Worm (Caenorhabditis elegans) whole organism, late embryonic: Measurements from ENCODE around the gene clec-150.

Experiments used
- ama-1 ChIP-seq: fragments of 150-350 bp; optimal IDR thresholded peaks from 2 replicates; lab custom pipeline; 2014
- ceh-24 ChIP-seq: sonication (generic microtip); optimal IDR thresholded peaks from 2 replicates; lab custom pipeline; 2016; ENCODE audit warnings: mild to moderate bottlenecking, missing genetic modification characterization, missing compliant biosample characterization
- ceh-31 ChIP-seq: sonication (generic microtip); optimal IDR thresholded peaks from 2 replicates; lab custom pipeline; 2016; ENCODE audit warnings: missing genetic modification characterization, missing compliant biosample characterization
- dmd-4 ChIP-seq: sonication (generic microtip); optimal IDR thresholded peaks from 2 replicates; lab custom pipeline; 2016; ENCODE audit warnings: borderline replicate concordance, missing genetic modification characterization, missing compliant biosample characterization
- elt-2 ChIP-seq: sonication (generic microtip); optimal IDR thresholded peaks from 2 replicates; lab custom pipeline; 2016; ENCODE audit warnings: missing genetic modification reagents, missing genetic modification characterization, missing compliant biosample characterization
- ets-4 ChIP-seq: sonication (generic microtip); optimal IDR thresholded peaks from 2 replicates; lab custom pipeline; 2016; ENCODE audit warnings: missing genetic modification characterization, missing compliant biosample characterization
- gmeb-2 ChIP-seq: sonication (generic microtip); optimal IDR thresholded peaks from 2 replicates; lab custom pipeline; 2016; ENCODE audit warnings: missing genetic modification characterization, inconsistent platforms, missing compliant biosample characterization
- hlh-30 ChIP-seq: sonication (generic microtip); optimal IDR thresholded peaks from 2 replicates; lab custom pipeline; 2017; ENCODE audit warnings: antibody characterized with exemption, missing genetic modification characterization, missing compliant biosample characterization; ENCODE audit not compliant: insufficient read depth
- npax-4 ChIP-seq: sonication (generic microtip); optimal IDR thresholded peaks from 2 replicates; lab custom pipeline; 2016; ENCODE audit warnings: missing genetic modification characterization, missing compliant biosample characterization
- pag-3 ChIP-seq: sonication (generic microtip); optimal IDR thresholded peaks from 2 replicates; lab custom pipeline; 2016; ENCODE audit warnings: missing compliant biosample characterization, missing genetic modification characterization, borderline replicate concordance
- pqm-1 ChIP-seq: sonication (generic microtip); optimal IDR thresholded peaks from 2 replicates; lab custom pipeline; 2016; ENCODE audit warnings: missing genetic modification characterization, missing compliant biosample characterization
- tbx-2 ChIP-seq: sonication (generic microtip); optimal IDR thresholded peaks from 2 replicates; lab custom pipeline; 2016; ENCODE audit warnings: missing genetic modification characterization, missing compliant biosample characterization
- unc-3 ChIP-seq, 2 experiments: fragments of 200-800 bp in 1 of 2; sonication (Bioruptor generic) in 1 of 2; sonication (generic microtip) in 1 of 2; conservative IDR thresholded peaks in 1 of 2; optimal IDR thresholded peaks in 1 of 2; 2 replicates each; pipeline versions ENCODE4 v1.3.6 to Lab custom; 2016 to 2022; ENCODE audit warnings: missing compliant biosample characterization in 2 of 2, missing genetic modification characterization in 2 of 2, missing genetic modification reagents in 1 of 2
- ztf-16 ChIP-seq: sonication (generic microtip); optimal IDR thresholded peaks from 2 replicates; lab custom pipeline; 2017; ENCODE audit warnings: missing genetic modification characterization, missing compliant biosample characterization

- TF ChIP-seq tbx-2 (tag; lab: Kevin White, UChicago) (no peak), elt-2 (tag; lab: Kevin White, UChicago) (no peak), ztf-16 (tag; lab: Kevin White, UChicago) (no peak), gmeb-2 (tag; lab: Kevin White, UChicago) (no peak), ama-1 (lab: Kevin White, UChicago) (no peak), pqm-1 (tag; lab: Kevin White, UChicago) (no peak), hlh-30 (tag; lab: Kevin White, UChicago) (no peak), ets-4 (tag; lab: Kevin White, UChicago) (no peak), npax-4 (tag; lab: Kevin White, UChicago) (no peak), pag-3 (tag; lab: Kevin White, UChicago) (no peak), dmd-4 (tag; lab: Kevin White, UChicago) (no peak), ceh-31 (tag; lab: Kevin White, UChicago) (no peak), ceh-24 (tag; lab: Kevin White, UChicago) (no peak), unc-3 (GFP tag; conservative IDR thresholded peaks at IDR 0.05; lab: Robert Waterston, UW) (no peak), unc-3 (tag; optimal IDR thresholded peaks at IDR 0.05; lab: Kevin White, UChicago) (no peak)
Observed at ce11 chrIII:1008091-1008490, 5.6 kb downstream of the clec-150 start, which contains the start of gene clc-27.
